Worm (Caenorhabditis elegans) whole organism, early embryonic: ENCODE data around the gene C30H6.5.

Source experiments
- B0310.2 ChIP-seq: sonication (generic microtip); optimal IDR thresholded peaks from 2 replicates; lab custom pipeline; 2016; ENCODE audit warnings: mild to moderate bottlenecking, missing genetic modification characterization, missing compliant biosample characterization
- F13C5.2 ChIP-seq: sonication (generic microtip); optimal IDR thresholded peaks from 2 replicates; lab custom pipeline; 2017; ENCODE audit warnings: mild to moderate bottlenecking, missing genetic modification characterization, inconsistent platforms, missing compliant biosample characterization
- aly-1 ChIP-seq: sonication (generic microtip); optimal IDR thresholded peaks from 2 replicates; lab custom pipeline; 2016; ENCODE audit warnings: missing genetic modification characterization, missing compliant biosample characterization
- ama-1 ChIP-seq: fragments of 150-350 bp; optimal IDR thresholded peaks from 2 replicates; lab custom pipeline; 2014
- ceh-13 ChIP-seq: fragments of 200-800 bp; sonication (Bioruptor generic); optimal IDR thresholded peaks from 2 replicates; lab custom pipeline; 2018; ENCODE audit warnings: mild to moderate bottlenecking, missing genetic modification characterization, missing compliant biosample characterization
- ceh-36 ChIP-seq: sonication (generic microtip); optimal IDR thresholded peaks from 2 replicates; lab custom pipeline; 2016; ENCODE audit warnings: missing genetic modification characterization, inconsistent platforms, missing compliant biosample characterization
- ets-7 ChIP-seq: sonication (generic microtip); optimal IDR thresholded peaks from 2 replicates; lab custom pipeline; 2016; ENCODE audit warnings: missing genotype, missing genetic modification characterization, missing compliant biosample characterization
- flt-1 ChIP-seq: fragments of 200-800 bp; sonication (Bioruptor generic); IDR thresholded peaks from 2 replicates; pipeline ENCODE4 v1.3.6; 2022; ENCODE audit warnings: missing genetic modification characterization, missing compliant biosample characterization
- hmbx-1 ChIP-seq: sonication (generic microtip); optimal IDR thresholded peaks from 2 replicates; lab custom pipeline; 2016; ENCODE audit warnings: mild to moderate bottlenecking, missing genetic modification characterization, missing compliant biosample characterization
- hmg-4 ChIP-seq: fragments of 200-800 bp; sonication (Bioruptor generic); optimal IDR thresholded peaks from 2 replicates; lab custom pipeline; 2018; ENCODE audit warnings: mild to moderate bottlenecking, missing genetic modification characterization, missing compliant biosample characterization
- hnd-1 ChIP-seq: sonication (generic microtip); optimal IDR thresholded peaks from 2 replicates; lab custom pipeline; 2016; ENCODE audit warnings: missing genetic modification characterization, missing compliant biosample characterization
- pes-1 ChIP-seq: fragments of 200-800 bp; sonication (Bioruptor generic); IDR thresholded peaks from 2 replicates; pipeline ENCODE4 v1.3.6; 2022; ENCODE audit warnings: missing genetic modification reagents, missing genetic modification characterization, missing compliant biosample characterization
- scrt-1 ChIP-seq: fragments of 200-800 bp; sonication (Bioruptor generic); IDR thresholded peaks from 2 replicates; pipeline ENCODE4 v1.3.6; 2022; ENCODE audit warnings: missing genetic modification characterization, missing compliant biosample characterization
- sea-1 ChIP-seq: fragments of 200-800 bp; sonication (Bioruptor generic); conservative IDR thresholded peaks from 2 replicates; pipeline ENCODE4 v1.3.6; 2022; ENCODE audit warnings: missing genetic modification characterization, missing compliant biosample characterization
- tbx-11 ChIP-seq: fragments of 200-800 bp; sonication (Bioruptor generic); IDR thresholded peaks from 2 replicates; pipeline ENCODE4 v1.3.6; 2022; ENCODE audit warnings: missing genetic modification characterization, missing compliant biosample characterization
- tbx-37 ChIP-seq: fragments of 200-800 bp; sonication (Bioruptor generic); conservative IDR thresholded peaks from 2 replicates; pipeline ENCODE4 v1.3.6; 2022; ENCODE audit warnings: missing genetic modification reagents, missing genetic modification characterization, missing compliant biosample characterization
- tra-4 ChIP-seq: sonication (generic microtip); optimal IDR thresholded peaks from 2 replicates; lab custom pipeline; 2017; ENCODE audit warnings: missing genetic modification characterization, missing compliant biosample characterization

Gene C30H6.5

DNA sequence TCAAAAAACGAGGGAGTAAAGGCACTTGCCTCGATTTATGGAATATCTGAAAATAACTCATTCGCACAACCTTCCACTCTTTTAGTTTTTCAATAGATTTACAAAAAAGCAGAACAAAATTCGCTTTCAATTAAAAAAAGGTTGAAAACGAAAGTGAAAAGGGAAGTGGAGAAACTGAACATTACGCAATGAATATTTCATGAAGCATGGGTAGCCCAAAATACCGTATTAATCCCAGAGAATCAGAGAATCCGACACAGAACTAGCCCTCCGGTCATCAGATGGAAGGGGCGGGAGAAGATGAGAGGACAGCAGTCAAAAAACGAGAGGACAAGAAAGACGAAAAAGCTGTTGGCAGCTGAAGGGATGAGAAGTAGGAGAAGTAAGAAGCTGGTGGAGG lies at the start of gene C30H6.5:
Gene C30H6.5 (plus strand): TSS at position 301 of the 400 bp plus-strand sequence.
- TF ChIP-seq ama-1 (lab: Kevin White, UChicago) (no peak), hnd-1 (tag; lab: Kevin White, UChicago) (no peak), tra-4 (tag; lab: Kevin White, UChicago) (no peak), ceh-36 (tag; lab: Kevin White, UChicago) (no peak), scrt-1 (GFP tag; lab: Robert Waterston, UW) (no peak), hmbx-1 (tag; lab: Kevin White, UChicago) (no peak), flt-1 (no peak), B0310.2 (no peak), pes-1 (GFP tag; lab: Robert Waterston, UW) (no peak), hmg-4 (GFP tag; lab: Kevin White, UChicago) (no peak), ceh-13 (GFP tag; lab: Kevin White, UChicago) (no peak), F13C5.2 (tag; lab: Kevin White, UChicago) (no peak), tbx-11 (GFP tag; lab: Robert Waterston, UW) (no peak)

DNA sequence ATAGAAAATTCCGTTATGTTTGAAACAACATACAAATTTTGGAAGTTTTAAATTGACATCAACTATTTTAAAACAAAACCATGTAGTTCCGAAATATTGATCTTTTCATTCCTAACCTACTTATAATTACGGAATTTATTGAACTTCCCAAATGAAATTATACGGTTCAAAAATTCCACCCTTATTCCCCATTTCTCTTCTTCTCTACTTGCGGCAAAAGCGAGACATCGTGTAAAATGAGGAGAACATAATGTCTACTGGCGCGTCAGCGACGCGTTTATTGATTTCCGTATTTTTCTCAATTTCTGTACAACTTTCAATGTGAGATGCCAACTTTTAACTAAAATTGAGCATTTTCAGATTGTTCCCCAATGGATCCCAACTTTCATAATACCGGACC lies 42.7 kb upstream of the C30H6.5 start, which contains the start of gene ceh-88:
Gene ceh-88 (plus strand): TSS at position 355 of the 400 bp plus-strand sequence.
- TF ChIP-seq hmg-4 (GFP tag; lab: Kevin White, UChicago) (no peak), ama-1 (lab: Kevin White, UChicago) (no peak), hmbx-1 (tag; lab: Kevin White, UChicago) (no peak), B0310.2 (no peak), aly-1 (tag; lab: Kevin White, UChicago) (no peak), flt-1 (no peak), tra-4 (tag; lab: Kevin White, UChicago) (no peak)

ce11 chrIV:17331100-17331577 lies 40.4 kb upstream of the C30H6.5 start, which contains the start of gene C49C3.6:
Gene C49C3.6 (plus strand): TSS chrIV:17331527.
- TF ChIP-seq F13C5.2 (tag; lab: Kevin White, UChicago) (no peak), aly-1 (tag; lab: Kevin White, UChicago) (no peak), flt-1 (no peak), tbx-37 (GFP tag; lab: Robert Waterston, UW) (no peak), hmbx-1 (tag; lab: Kevin White, UChicago) (no peak), hnd-1 (tag; lab: Kevin White, UChicago) (no peak), tbx-11 (GFP tag; lab: Robert Waterston, UW) (no peak), ets-7 (tag; lab: Kevin White, UChicago) (no peak), ceh-13 (GFP tag; lab: Kevin White, UChicago) (no peak), B0310.2 (no peak), ama-1 (lab: Kevin White, UChicago) (no peak), pes-1 (GFP tag; lab: Robert Waterston, UW) (no peak), sea-1 (GFP tag; lab: Robert Waterston, UW) (no peak), tra-4 (tag; lab: Kevin White, UChicago) (no peak), scrt-1 (GFP tag; lab: Robert Waterston, UW) (no peak)

DNA sequence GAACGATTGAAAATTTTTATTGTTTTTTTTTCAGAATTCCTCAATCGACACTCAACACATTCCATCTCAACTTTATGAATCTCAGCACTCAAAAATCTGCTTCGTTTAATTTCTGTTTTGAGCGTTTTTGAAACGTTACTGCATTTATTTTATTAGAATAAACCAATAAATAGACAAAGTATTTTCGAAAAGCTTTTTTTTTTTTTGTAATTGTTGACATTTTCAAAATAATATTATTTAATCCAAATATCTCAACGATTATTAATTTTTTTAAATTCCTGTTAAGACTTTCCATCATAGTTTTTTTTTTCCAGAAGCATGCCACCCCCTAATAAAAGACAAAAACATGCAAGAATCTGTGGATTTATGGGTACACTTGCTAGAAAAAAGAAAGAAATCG lies 39.3 kb upstream of the C30H6.5 start, which contains the start of gene C49C3.7:
Gene C49C3.7 (plus strand): TSS at position 301 of the 400 bp plus-strand sequence.
- TF ChIP-seq B0310.2 (no peak), flt-1 (no peak), scrt-1 (GFP tag; lab: Robert Waterston, UW) (no peak)

ce11 chrIV:17333542-17334281 lies 37.9 kb upstream of the C30H6.5 start, which contains the start of gene C49C3.15:
Gene C49C3.15 (plus strand): TSS chrIV:17334231.
- TF ChIP-seq F13C5.2 (tag; lab: Kevin White, UChicago) (no peak), scrt-1 (GFP tag; lab: Robert Waterston, UW) (no peak), tbx-37 (GFP tag; lab: Robert Waterston, UW) (no peak), aly-1 (tag; lab: Kevin White, UChicago) (no peak), hmg-4 (GFP tag; lab: Kevin White, UChicago) (no peak), B0310.2 (no peak), tra-4 (tag; lab: Kevin White, UChicago) (no peak)

- TF ChIP-seq aly-1 (tag; lab: Kevin White, UChicago): no peak
- no peak for TF ChIP-seq B0310.2
- no peak for TF ChIP-seq hmbx-1 (tag; lab: Kevin White, UChicago)
- TF ChIP-seq tbx-11 (GFP tag; lab: Robert Waterston, UW): no peak
- TF ChIP-seq flt-1: no peak
- no peak for TF ChIP-seq ceh-13 (GFP tag; lab: Kevin White, UChicago)
- TF ChIP-seq tbx-37 (GFP tag; lab: Robert Waterston, UW): no peak
- TF ChIP-seq hmg-4 (GFP tag; lab: Kevin White, UChicago): no peak
- TF ChIP-seq tra-4 (tag; lab: Kevin White, UChicago): no peak
- no peak for TF ChIP-seq F13C5.2 (tag; lab: Kevin White, UChicago)
- TF ChIP-seq ceh-36 (tag; lab: Kevin White, UChicago): no peak
- no peak for TF ChIP-seq scrt-1 (GFP tag; lab: Robert Waterston, UW)
- no peak for TF ChIP-seq hnd-1 (tag; lab: Kevin White, UChicago)
- TF ChIP-seq sea-1 (GFP tag; lab: Robert Waterston, UW): no peak
- no peak for TF ChIP-seq ets-7 (tag; lab: Kevin White, UChicago)
- no peak for TF ChIP-seq ama-1 (lab: Kevin White, UChicago)
Observed at ce11 chrIV:17335031-17335430, 36.5 kb upstream of the C30H6.5 start, which contains the start of gene C49C3.8. Gene C49C3.8 (plus strand): TSS chrIV:17335203.

DNA sequence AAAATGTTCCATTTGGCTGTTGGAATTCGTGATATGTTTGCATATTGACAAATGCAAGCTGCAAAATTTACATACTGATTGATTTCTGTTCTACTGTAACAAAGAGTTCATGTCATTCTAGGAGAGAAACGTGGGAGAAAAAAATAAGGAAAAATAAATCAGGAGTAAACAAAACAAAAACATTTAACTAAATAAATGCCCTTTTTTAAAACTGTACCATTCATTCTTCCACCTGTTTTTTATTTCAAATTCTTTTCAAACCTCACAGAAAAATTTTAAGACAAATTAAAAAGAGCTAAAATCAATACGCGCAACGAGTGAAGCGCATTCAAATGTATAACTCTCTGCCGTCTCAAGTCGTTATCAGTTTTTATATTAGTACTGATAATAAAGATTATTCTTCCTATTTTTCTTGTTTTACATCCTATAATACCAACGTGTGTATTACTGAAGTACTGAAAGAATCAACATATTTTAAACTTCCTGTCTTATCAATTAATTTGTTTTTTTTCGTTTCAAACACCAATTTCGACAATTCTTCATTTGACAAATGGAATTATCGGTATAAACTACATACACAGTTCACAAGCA lies 32.6 kb upstream of the C30H6.5 start, which contains the start of gene C49C3.10:
Gene C49C3.10 (minus strand): TSS at position 51 of the 591 bp plus-strand sequence.
- TF ChIP-seq tbx-11 (GFP tag; lab: Robert Waterston, UW): no peak
- no peak for TF ChIP-seq ama-1 (lab: Kevin White, UChicago)
- TF ChIP-seq tra-4 (tag; lab: Kevin White, UChicago): no peak
- TF ChIP-seq aly-1 (tag; lab: Kevin White, UChicago): no peak
- no peak for TF ChIP-seq flt-1
- no peak for TF ChIP-seq pes-1 (GFP tag; lab: Robert Waterston, UW)
- TF ChIP-seq hnd-1 (tag; lab: Kevin White, UChicago): no peak
- no peak for TF ChIP-seq F13C5.2 (tag; lab: Kevin White, UChicago)
- no peak for TF ChIP-seq hmbx-1 (tag; lab: Kevin White, UChicago)
- TF ChIP-seq hmg-4 (GFP tag; lab: Kevin White, UChicago): no peak
- no peak for TF ChIP-seq ceh-36 (tag; lab: Kevin White, UChicago)
- no peak for TF ChIP-seq ceh-13 (GFP tag; lab: Kevin White, UChicago)
- TF ChIP-seq ets-7 (tag; lab: Kevin White, UChicago): no peak
- TF ChIP-seq tbx-37 (GFP tag; lab: Robert Waterston, UW): no peak
- no peak for TF ChIP-seq B0310.2
- no peak for TF ChIP-seq sea-1 (GFP tag; lab: Robert Waterston, UW)
